Fruit fly (Drosophila melanogaster) whole organism, embryonic: Measurements from ENCODE around the gene spidey.

Source experiments
- Aef1 ChIP-seq: fragments of 200-800 bp; sonication (Bioruptor generic); IDR thresholded peaks from 3 replicates; pipeline ENCODE4 v1.3.6; 2022; ENCODE audit warnings: missing biosample characterization, missing genetic modification characterization
- Bgb ChIP-seq: fragments of 200-800 bp; sonication (Bioruptor generic); IDR thresholded peaks from 2 replicates; pipeline ENCODE4 v1.3.6; 2022; ENCODE audit warnings: missing biosample characterization, missing genetic modification characterization; ENCODE audit not compliant: partially characterized antibody
- CG10321 ChIP-seq: fragments of 200-800 bp; sonication (Bioruptor generic); IDR thresholded peaks from 2 replicates; pipeline ENCODE4 v1.3.6; 2022; ENCODE audit warnings: missing biosample characterization, missing genetic modification characterization
- CG11247 ChIP-seq: fragments of 200-800 bp; sonication (Bioruptor generic); IDR thresholded peaks from 2 replicates; pipeline ENCODE4 v1.3.6; 2022; ENCODE audit warnings: missing biosample characterization, missing genetic modification characterization
- CG12659 ChIP-seq: fragments of 200-800 bp; sonication (Bioruptor generic); optimal IDR thresholded peaks from 3 replicates; lab custom pipeline; 2017; ENCODE audit warnings: mild to moderate bottlenecking, missing biosample characterization, missing genetic modification reagents, missing genetic modification characterization
- CG12744 ChIP-seq: fragments of 200-800 bp; sonication (Bioruptor generic); optimal IDR thresholded peaks from 2 replicates; lab custom pipeline; 2016; ENCODE audit warnings: missing biosample characterization, missing genetic modification characterization
- CG13123 ChIP-seq: fragments of 200-800 bp; sonication (Bioruptor generic); optimal IDR thresholded peaks from 2 replicates; lab custom pipeline; 2016; ENCODE audit warnings: missing biosample characterization, missing genetic modification characterization
- CG13624 ChIP-seq: fragments of 200-800 bp; sonication (Bioruptor generic); optimal IDR thresholded peaks from 2 replicates; lab custom pipeline; 2016; ENCODE audit warnings: missing biosample characterization, missing genetic modification characterization
- CG13894 ChIP-seq: fragments of 200-800 bp; sonication (Bioruptor generic); optimal IDR thresholded peaks from 3 replicates; lab custom pipeline; 2018; ENCODE audit warnings: missing biosample characterization, mild to moderate bottlenecking, missing genetic modification characterization, moderate library complexity
- CG15011 ChIP-seq: fragments of 200-800 bp; sonication (Bioruptor generic); optimal IDR thresholded peaks from 3 replicates; lab custom pipeline; 2018; ENCODE audit warnings: missing biosample characterization, mild to moderate bottlenecking, missing genetic modification characterization
- CG16813 ChIP-seq: fragments of 200-800 bp; sonication (Bioruptor generic); IDR thresholded peaks from 3 replicates; pipeline ENCODE4 v1.3.6; 2022; ENCODE audit warnings: missing biosample characterization, missing genetic modification characterization; ENCODE audit not compliant: partially characterized antibody
- CG17385 ChIP-seq: fragments of 200-800 bp; sonication (Bioruptor generic); optimal IDR thresholded peaks from 3 replicates; lab custom pipeline; 2018; ENCODE audit warnings: missing biosample characterization, mild to moderate bottlenecking, missing genetic modification characterization
- CG17568 ChIP-seq: fragments of 200-800 bp; sonication (Bioruptor generic); optimal IDR thresholded peaks from 2 replicates; lab custom pipeline; 2018; ENCODE audit warnings: missing biosample characterization, mild to moderate bottlenecking, missing genetic modification characterization, moderate library complexity
- CG32772 ChIP-seq: fragments of 200-800 bp; sonication (Bioruptor generic); IDR thresholded peaks from 2 replicates; pipeline ENCODE4 v1.3.6; 2022; ENCODE audit warnings: missing biosample characterization, missing genetic modification characterization
- CG3995 ChIP-seq: fragments of 200-800 bp; sonication (Bioruptor generic); optimal IDR thresholded peaks from 3 replicates; lab custom pipeline; 2016; ENCODE audit warnings: missing biosample characterization, missing genetic modification characterization
- CG6175 ChIP-seq: fragments of 200-800 bp; sonication (Bioruptor generic); IDR thresholded peaks from 3 replicates; pipeline ENCODE4 v1.3.6; 2022; ENCODE audit warnings: missing biosample characterization, missing genetic modification characterization
- CG8924 ChIP-seq: fragments of 200-800 bp; optimal IDR thresholded peaks from 3 replicates; lab custom pipeline; 2019; ENCODE audit warnings: missing biosample characterization, mild to moderate bottlenecking, missing genetic modification characterization, moderate library complexity
- CG9932 ChIP-seq: fragments of 200-800 bp; sonication (Bioruptor generic); IDR thresholded peaks from 2 replicates; pipeline ENCODE4 v1.3.6; 2022; ENCODE audit warnings: missing biosample characterization, missing genetic modification characterization
- ERR ChIP-seq: fragments of 200-800 bp; sonication (Bioruptor generic); optimal IDR thresholded peaks from 2 replicates; lab custom pipeline; 2016; ENCODE audit warnings: missing biosample characterization, missing genetic modification characterization
- GATAe ChIP-seq: fragments of 200-800 bp; sonication (Bioruptor generic); conservative IDR thresholded peaks from 2 replicates; pipeline ENCODE4 v1.3.6; 2022; ENCODE audit warnings: missing biosample characterization, missing genetic modification characterization
- H15 ChIP-seq: fragments of 200-800 bp; sonication (Bioruptor generic); IDR thresholded peaks from 3 replicates; pipeline ENCODE4 v1.3.6; 2022; ENCODE audit warnings: missing biosample characterization, missing genetic modification characterization
- HLHmδ ChIP-seq: fragments of 200-800 bp; sonication (Bioruptor generic); optimal IDR thresholded peaks from 2 replicates; lab custom pipeline; 2018; ENCODE audit warnings: missing biosample characterization, mild to moderate bottlenecking, missing genetic modification characterization, moderate library complexity
- Jarid2 ChIP-seq: fragments of 200-800 bp; sonication (Bioruptor generic); optimal IDR thresholded peaks from 3 replicates; lab custom pipeline; 2017; ENCODE audit warnings: mild to moderate bottlenecking, missing biosample characterization, missing genetic modification reagents, missing genetic modification characterization
- MTF-1 ChIP-seq: fragments of 200-800 bp; sonication (Bioruptor generic); optimal IDR thresholded peaks from 2 replicates; lab custom pipeline; 2018; ENCODE audit warnings: missing biosample characterization, mild to moderate bottlenecking, missing genetic modification characterization, borderline replicate concordance
- Opbp ChIP-seq: fragments of 200-800 bp; sonication (Bioruptor generic); IDR thresholded peaks from 3 replicates; pipeline ENCODE4 v1.3.6; 2022; ENCODE audit warnings: missing biosample characterization, missing genetic modification characterization; ENCODE audit not compliant: partially characterized antibody
- Pdp1 ChIP-seq, 2 experiments: fragments of 200-800 bp; sonication (Bioruptor generic); optimal IDR thresholded peaks; 3 replicates each; lab custom pipeline; 2016; ENCODE audit warnings: missing biosample characterization in 2 of 2, missing genetic modification characterization in 2 of 2, mild to moderate bottlenecking in 1 of 2, moderate library complexity in 1 of 2
- Rx ChIP-seq: fragments of 200-800 bp; sonication (Bioruptor generic); IDR thresholded peaks from 2 replicates; pipeline ENCODE4 v1.3.6; 2022; ENCODE audit warnings: missing biosample characterization, missing genetic modification characterization
- Xrp1 ChIP-seq: fragments of 200-800 bp; sonication (Bioruptor generic); IDR thresholded peaks from 2 replicates; pipeline ENCODE4 v1.3.6; 2022; ENCODE audit warnings: missing biosample characterization, missing genetic modification characterization
- YL-1 ChIP-seq: fragments of 200-800 bp; sonication (Bioruptor generic); optimal IDR thresholded peaks from 3 replicates; lab custom pipeline; 2017; ENCODE audit warnings: missing biosample characterization, mild to moderate bottlenecking, missing genetic modification characterization
- abd-A ChIP-seq: fragments of 200-800 bp; sonication (Bioruptor generic); optimal IDR thresholded peaks from 3 replicates; lab custom pipeline; 2019; ENCODE audit warnings: missing biosample characterization, mild to moderate bottlenecking, missing genetic modification characterization, moderate library complexity
- aop ChIP-seq: fragments of 200-800 bp; sonication (Bioruptor generic); IDR thresholded peaks from 2 replicates; pipeline ENCODE4 v1.3.6; 2022; ENCODE audit warnings: missing biosample characterization, missing genetic modification characterization
- bbx ChIP-seq: fragments of 200-800 bp; sonication (Bioruptor generic); IDR thresholded peaks from 2 replicates; pipeline ENCODE4 v1.3.6; 2022; ENCODE audit warnings: missing biosample characterization, missing genetic modification characterization; ENCODE audit not compliant: partially characterized antibody
- br ChIP-seq: fragments of >200 bp; optimal IDR thresholded peaks from 2 replicates; lab custom pipeline; 2017
- dan ChIP-seq: fragments of 200-800 bp; sonication (Bioruptor generic); IDR thresholded peaks from 2 replicates; pipeline ENCODE4 v1.3.6; 2022; ENCODE audit warnings: missing biosample characterization, missing genetic modification characterization
- exex ChIP-seq: fragments of 200-800 bp; sonication (Bioruptor generic); optimal IDR thresholded peaks from 4 replicates; lab custom pipeline; 2018; ENCODE audit warnings: missing biosample characterization, mild to moderate bottlenecking, missing genetic modification characterization, moderate library complexity
- gfzf ChIP-seq: fragments of 200-800 bp; sonication (Bioruptor generic); optimal IDR thresholded peaks from 2 replicates; lab custom pipeline; 2016; ENCODE audit warnings: missing biosample characterization, mild to moderate bottlenecking, missing genetic modification characterization, moderate library complexity
- grau ChIP-seq: fragments of 200-800 bp; optimal IDR thresholded peaks from 3 replicates; lab custom pipeline; 2019; ENCODE audit warnings: missing biosample characterization, mild to moderate bottlenecking, missing genetic modification characterization, moderate library complexity
- mirr ChIP-seq: fragments of 200-800 bp; sonication (Bioruptor generic); optimal IDR thresholded peaks from 3 replicates; lab custom pipeline; 2018; ENCODE audit warnings: missing biosample characterization, mild to moderate bottlenecking, missing genetic modification characterization
- org-1 ChIP-seq: fragments of 200-800 bp; sonication (Bioruptor generic); optimal IDR thresholded peaks from 2 replicates; lab custom pipeline; 2017; ENCODE audit warnings: missing biosample characterization, missing genetic modification characterization
- pita ChIP-seq: fragments of 200-800 bp; sonication (Bioruptor generic); optimal IDR thresholded peaks from 2 replicates; lab custom pipeline; 2017; ENCODE audit warnings: missing biosample characterization, mild to moderate bottlenecking, missing genetic modification characterization
- tio ChIP-seq: fragments of 200-800 bp; sonication (Bioruptor generic); optimal IDR thresholded peaks from 2 replicates; lab custom pipeline; 2017; ENCODE audit warnings: missing biosample characterization, missing genetic modification characterization, inconsistent platforms
- trh ChIP-seq: fragments of 200-800 bp; sonication (Bioruptor generic); optimal IDR thresholded peaks from 2 replicates; lab custom pipeline; 2016; ENCODE audit warnings: missing biosample characterization, missing genetic modification characterization
- vvl ChIP-seq: fragments of 200-800 bp; sonication (Bioruptor generic); IDR thresholded peaks from 2 replicates; pipeline ENCODE4 v1.3.6; 2022; ENCODE audit warnings: missing biosample characterization, missing genetic modification characterization
- wor ChIP-seq: fragments of 200-800 bp; sonication (Bioruptor generic); IDR thresholded peaks from 2 replicates; pipeline ENCODE4 v1.3.6; 2022; ENCODE audit warnings: missing biosample characterization, missing genetic modification characterization
- zf30C ChIP-seq: fragments of 200-800 bp; sonication (Bioruptor generic); optimal IDR thresholded peaks from 3 replicates; lab custom pipeline; 2018; ENCODE audit warnings: missing biosample characterization, mild to moderate bottlenecking, missing genetic modification characterization

Gene spidey

dm6 chrX:7888386-7889024 is 20.2 kb upstream of the spidey start, which contains the start of gene Acat1 (continued):
- TF ChIP-seq Bgb (GFP tag; lab: Robert Waterston, UW) (no peak; the same call in 1 of the 2 replicates), zf30C (no peak), Pdp1 (GFP tag; optimal IDR thresholded peaks at IDR 0.05; lab: Kevin White, UChicago) (peak; percentile 48 to 100), pita (no peak), Rx (GFP tag; lab: Robert Waterston, UW) (peak; percentile 44), trh (no peak), GATAe (GFP tag; lab: Robert Waterston, UW) (no peak), Aef1 (GFP tag; lab: Robert Waterston, UW) (0 out of 3 replicates have a peak, but pooled peaks have one; percentile 16), CG3995 (GFP tag; lab: Kevin White, UChicago) (peak; percentile 39), CG17568 (GFP tag; lab: Kevin White, UChicago) (no peak), vvl (peak; percentile 83), CG17385 (no peak), Opbp (GFP tag; lab: Robert Waterston, UW) (peak; percentile 20; the same call in 1 of the 3 replicates), gfzf (GFP tag; lab: Kevin White, UChicago) (no peak), HLHmδ (GFP tag; lab: Kevin White, UChicago) (no peak), CG16813 (GFP tag; lab: Robert Waterston, UW) (no peak), CG12744 (GFP tag; lab: Kevin White, UChicago) (peak; percentile 28), CG10321 (no peak), MTF-1 (GFP tag; lab: Kevin White, UChicago) (peak; percentile 6), aop (no peak), wor (GFP tag; lab: Robert Waterston, UW) (no peak), CG13123 (GFP tag; lab: Kevin White, UChicago) (no peak), CG8924 (tag; lab: Kevin White, UChicago) (peak; percentile 41), CG11247 (GFP tag; lab: Robert Waterston, UW) (peak; percentile 41; the same call in 1 of the 2 replicates), abd-A (tag; lab: Kevin White, UChicago) (no peak), org-1 (GFP tag; lab: Kevin White, UChicago) (no peak), dan (GFP tag; lab: Robert Waterston, UW) (no peak), Jarid2 (GFP tag; lab: Kevin White, UChicago) (peak; percentile 12), ERR (GFP tag; lab: Kevin White, UChicago) (no peak), CG13624 (peak; percentile 39), H15 (GFP tag; lab: Robert Waterston, UW) (no peak), grau (tag; lab: Kevin White, UChicago) (peak; percentile 41), exex (peak; percentile 12), CG6175 (GFP tag; lab: Robert Waterston, UW) (no peak), mirr (GFP tag; lab: Kevin White, UChicago) (no peak), CG13894 (tag; lab: Kevin White, UChicago) (no peak), CG15011 (GFP tag; lab: Kevin White, UChicago) (no peak), CG12659 (GFP tag; lab: Kevin White, UChicago) (peak; percentile 52), YL-1 (peak; percentile 65), CG32772 (GFP tag; lab: Robert Waterston, UW) (0 out of 2 replicates have a peak, but pooled peaks have one; percentile 5), Xrp1 (peak; percentile 83), tio (peak; percentile 40), br (lab: Kevin White, UChicago) (no peak), bbx (GFP tag; lab: Robert Waterston, UW) (0 out of 2 replicates have a peak, but pooled peaks have one; percentile 14), CG9932 (GFP tag; lab: Robert Waterston, UW) (peak; percentile 57)
